Fruit fly (Drosophila melanogaster) whole organism, embryonic: ENCODE measurements around the gene SLC5A11.

Source experiments
- Adf1 ChIP-seq: fragments of 200-800 bp; sonication (Bioruptor generic); IDR thresholded peaks from 2 replicates; pipeline ENCODE4 v1.3.6; 2022; ENCODE audit warnings: missing biosample characterization, missing genetic modification characterization
- Awh ChIP-seq: fragments of 200-800 bp; sonication (Bioruptor generic); IDR thresholded peaks from 2 replicates; pipeline ENCODE4, ENCODE4 v1.3.6; 2022; ENCODE audit warnings: missing biosample characterization, missing genetic modification characterization
- CG10321 ChIP-seq: fragments of 200-800 bp; sonication (Bioruptor generic); IDR thresholded peaks from 2 replicates; pipeline ENCODE4 v1.3.6; 2022; ENCODE audit warnings: missing biosample characterization, missing genetic modification characterization
- CG11560 ChIP-seq: fragments of 200-800 bp; sonication (Bioruptor generic); IDR thresholded peaks from 3 replicates; pipeline ENCODE4 v1.3.6; 2022; ENCODE audit warnings: missing biosample characterization, missing genetic modification characterization
- CG12744 ChIP-seq: fragments of 200-800 bp; sonication (Bioruptor generic); optimal IDR thresholded peaks from 2 replicates; lab custom pipeline; 2016; ENCODE audit warnings: missing biosample characterization, missing genetic modification characterization
- CG12769 ChIP-seq: fragments of 200-800 bp; sonication (Bioruptor generic); optimal IDR thresholded peaks from 2 replicates; lab custom pipeline; 2019; ENCODE audit warnings: missing biosample characterization, mild to moderate bottlenecking, missing genetic modification characterization, moderate library complexity
- CG14860 ChIP-seq: fragments of 200-800 bp; sonication (Bioruptor generic); IDR thresholded peaks from 3 replicates; pipeline ENCODE4 v1.3.6; 2022; ENCODE audit warnings: missing biosample characterization, missing genetic modification characterization; ENCODE audit not compliant: partially characterized antibody
- CG15479 ChIP-seq: fragments of 200-800 bp; sonication (Bioruptor generic); optimal IDR thresholded peaks from 3 replicates; lab custom pipeline; 2019; ENCODE audit warnings: missing biosample characterization, mild to moderate bottlenecking, missing genetic modification characterization, moderate library complexity
- CG17385 ChIP-seq: fragments of 200-800 bp; sonication (Bioruptor generic); optimal IDR thresholded peaks from 3 replicates; lab custom pipeline; 2018; ENCODE audit warnings: missing biosample characterization, mild to moderate bottlenecking, missing genetic modification characterization
- CG18262 ChIP-seq: fragments of 200-800 bp; optimal IDR thresholded peaks from 3 replicates; lab custom pipeline; 2019; ENCODE audit warnings: missing biosample characterization, mild to moderate bottlenecking, missing genetic modification characterization, moderate library complexity
- CG2120 ChIP-seq: fragments of 200-800 bp; sonication (Bioruptor generic); optimal IDR thresholded peaks from 3 replicates; lab custom pipeline; 2016; ENCODE audit warnings: missing biosample characterization, missing genetic modification characterization
- CG31224 ChIP-seq: fragments of 200-800 bp; sonication (Bioruptor generic); IDR thresholded peaks from 2 replicates; pipeline ENCODE4 v1.3.6; 2022; ENCODE audit warnings: missing biosample characterization, missing genetic modification characterization
- CG32772 ChIP-seq: fragments of 200-800 bp; sonication (Bioruptor generic); IDR thresholded peaks from 2 replicates; pipeline ENCODE4 v1.3.6; 2022; ENCODE audit warnings: missing biosample characterization, missing genetic modification characterization
- CG33213 ChIP-seq: fragments of 200-800 bp; sonication (Bioruptor generic); optimal IDR thresholded peaks from 3 replicates; lab custom pipeline; 2016; ENCODE audit warnings: missing biosample characterization, missing genetic modification characterization
- CG4328 ChIP-seq: fragments of 200-800 bp; sonication (Bioruptor generic); optimal IDR thresholded peaks from 3 replicates; lab custom pipeline; 2017; ENCODE audit warnings: missing biosample characterization, missing genetic modification reagents, missing genetic modification characterization
- CG6175 ChIP-seq: fragments of 200-800 bp; sonication (Bioruptor generic); IDR thresholded peaks from 3 replicates; pipeline ENCODE4 v1.3.6; 2022; ENCODE audit warnings: missing biosample characterization, missing genetic modification characterization
- CG6854 ChIP-seq: fragments of 200-800 bp; sonication (Bioruptor generic); optimal IDR thresholded peaks from 3 replicates; lab custom pipeline; 2017; ENCODE audit warnings: missing biosample characterization, mild to moderate bottlenecking, missing genetic modification characterization
- CG7271 ChIP-seq: fragments of 200-800 bp; sonication (Bioruptor generic); optimal IDR thresholded peaks from 2 replicates; lab custom pipeline; 2018; ENCODE audit warnings: missing biosample characterization, mild to moderate bottlenecking, missing genetic modification characterization, moderate library complexity
- CG7839 ChIP-seq: fragments of 200-800 bp; sonication (Bioruptor generic); optimal IDR thresholded peaks from 3 replicates; lab custom pipeline; 2018; ENCODE audit warnings: missing biosample characterization, mild to moderate bottlenecking, missing genetic modification characterization, moderate library complexity
- CG8924 ChIP-seq: fragments of 200-800 bp; optimal IDR thresholded peaks from 3 replicates; lab custom pipeline; 2019; ENCODE audit warnings: missing biosample characterization, mild to moderate bottlenecking, missing genetic modification characterization, moderate library complexity
- CHES-1-like ChIP-seq: fragments of 200-800 bp; sonication (Bioruptor generic); optimal IDR thresholded peaks from 2 replicates; lab custom pipeline; 2016; ENCODE audit warnings: missing biosample characterization, missing genetic modification characterization
- Deaf1 ChIP-seq: fragments of 200-800 bp; optimal IDR thresholded peaks from 3 replicates; lab custom pipeline; 2019; ENCODE audit warnings: missing biosample characterization, mild to moderate bottlenecking, missing genetic modification characterization, moderate library complexity
- Elba2 ChIP-seq: fragments of 200-800 bp; sonication (Bioruptor generic); optimal IDR thresholded peaks from 3 replicates; lab custom pipeline; 2016; ENCODE audit warnings: missing biosample characterization, missing genetic modification characterization
- Ets65A ChIP-seq: fragments of 200-800 bp; sonication (Bioruptor generic); peaks from one replicate; lab custom pipeline; 2016; ENCODE audit warnings: missing biosample characterization, missing genetic modification characterization
- GATAe ChIP-seq: fragments of 200-800 bp; sonication (Bioruptor generic); conservative IDR thresholded peaks from 2 replicates; pipeline ENCODE4 v1.3.6; 2022; ENCODE audit warnings: missing biosample characterization, missing genetic modification characterization
- HLH3B ChIP-seq: fragments of 200-800 bp; sonication (Bioruptor generic); IDR thresholded peaks from 2 replicates; pipeline ENCODE4 v1.3.6; 2022; ENCODE audit warnings: missing biosample characterization, missing genetic modification characterization
- HLH4C ChIP-seq: fragments of 200-800 bp; sonication (Bioruptor generic); IDR thresholded peaks from 3 replicates; pipeline ENCODE4 v1.3.6; 2022; ENCODE audit warnings: missing biosample characterization, missing genetic modification characterization; ENCODE audit not compliant: partially characterized antibody
- MBD-R2 ChIP-seq: fragments of 200-800 bp; sonication (Bioruptor generic); IDR thresholded peaks from 2 replicates; pipeline ENCODE4 v1.3.6; 2022; ENCODE audit warnings: missing biosample characterization, missing genetic modification characterization
- Mad ChIP-seq: fragments of 200-800 bp; sonication (Bioruptor generic); optimal IDR thresholded peaks from 2 replicates; lab custom pipeline; 2016; ENCODE audit warnings: missing biosample characterization, missing genetic modification characterization
- Max ChIP-seq: fragments of 200-800 bp; sonication (Bioruptor generic); optimal IDR thresholded peaks from 2 replicates; lab custom pipeline; 2016; ENCODE audit warnings: missing biosample characterization, mild to moderate bottlenecking, missing genetic modification characterization
- Med ChIP-seq: fragments of 200-800 bp; sonication (Bioruptor generic); peaks from one replicate; lab custom pipeline; 2016; ENCODE audit warnings: missing biosample characterization, missing genetic modification characterization, mild to moderate bottlenecking, inconsistent platforms, moderate library complexity
- Myb ChIP-seq: fragments of 200-800 bp; sonication (Bioruptor generic); optimal IDR thresholded peaks from 2 replicates; lab custom pipeline; 2016; ENCODE audit warnings: missing biosample characterization, missing genetic modification characterization
- NC2α ChIP-seq: fragments of 200-800 bp; sonication (Bioruptor generic); optimal IDR thresholded peaks from 2 replicates; lab custom pipeline; 2016; ENCODE audit warnings: missing biosample characterization, missing genetic modification characterization
- ab ChIP-seq: fragments of 200-800 bp; sonication (Bioruptor generic); optimal IDR thresholded peaks from 2 replicates; lab custom pipeline; 2016; ENCODE audit warnings: missing biosample characterization, missing genetic modification characterization
- az2 ChIP-seq: fragments of 200-800 bp; sonication (Bioruptor generic); optimal IDR thresholded peaks from 3 replicates; lab custom pipeline; 2016; ENCODE audit warnings: missing biosample characterization, missing genetic modification characterization
- emc ChIP-seq: fragments of 200-800 bp; sonication (Bioruptor generic); optimal IDR thresholded peaks from 2 replicates; lab custom pipeline; 2016; ENCODE audit warnings: missing biosample characterization, missing genetic modification characterization
- grn ChIP-seq: fragments of 200-800 bp; sonication (Bioruptor generic); optimal IDR thresholded peaks from 3 replicates; lab custom pipeline; 2017; ENCODE audit warnings: missing biosample characterization, missing genetic modification characterization
- gsb-n ChIP-seq: fragments of 200-800 bp; sonication (Bioruptor generic); optimal IDR thresholded peaks from 3 replicates; lab custom pipeline; 2018; ENCODE audit warnings: missing biosample characterization, mild to moderate bottlenecking, missing genetic modification characterization
- her ChIP-seq: fragments of 200-800 bp; sonication (Bioruptor generic); optimal IDR thresholded peaks from 2 replicates; lab custom pipeline; 2016; ENCODE audit warnings: missing biosample characterization, missing genetic modification characterization
- lab ChIP-seq: fragments of 200-800 bp; sonication (Bioruptor generic); optimal IDR thresholded peaks from 3 replicates; lab custom pipeline; 2017; ENCODE audit warnings: missing biosample characterization, missing genetic modification characterization, mild to moderate bottlenecking, moderate library complexity, missing genetic modification reagents
- mirr ChIP-seq: fragments of 200-800 bp; sonication (Bioruptor generic); optimal IDR thresholded peaks from 3 replicates; lab custom pipeline; 2018; ENCODE audit warnings: missing biosample characterization, mild to moderate bottlenecking, missing genetic modification characterization
- peb ChIP-seq: fragments of 200-800 bp; sonication (Bioruptor generic); IDR thresholded peaks from 2 replicates; pipeline ENCODE4 v1.3.6; 2022; ENCODE audit warnings: missing biosample characterization, missing genetic modification characterization
- pros ChIP-seq: fragments of 200-800 bp; sonication (Bioruptor generic); optimal IDR thresholded peaks from 3 replicates; lab custom pipeline; 2019; ENCODE audit warnings: missing biosample characterization, mild to moderate bottlenecking, missing genetic modification characterization, moderate library complexity
- sens-2 ChIP-seq: fragments of 200-800 bp; sonication (Bioruptor generic); IDR thresholded peaks from 2 replicates; pipeline ENCODE4 v1.3.6; 2022; ENCODE audit warnings: missing biosample characterization, missing genetic modification characterization
- seq ChIP-seq: fragments of 200-800 bp; sonication (Bioruptor generic); IDR thresholded peaks from 2 replicates; pipeline ENCODE4 v1.3.6; 2022; ENCODE audit warnings: missing biosample characterization, missing genetic modification characterization
- slbo ChIP-seq: fragments of 200-800 bp; sonication (Bioruptor generic); IDR thresholded peaks from 2 replicates; pipeline ENCODE4 v1.3.6; 2022; ENCODE audit warnings: missing biosample characterization, missing genetic modification characterization
- sug ChIP-seq: fragments of 200-800 bp; optimal IDR thresholded peaks from 2 replicates; lab custom pipeline; 2019; ENCODE audit warnings: missing biosample characterization, mild to moderate bottlenecking, missing genetic modification characterization, moderate library complexity
- vfl ChIP-seq: fragments of 200-800 bp; sonication (Bioruptor generic); optimal IDR thresholded peaks from 2 replicates; lab custom pipeline; 2016; ENCODE audit warnings: missing biosample characterization, missing genetic modification characterization
- vvl ChIP-seq: fragments of 200-800 bp; sonication (Bioruptor generic); IDR thresholded peaks from 2 replicates; pipeline ENCODE4 v1.3.6; 2022; ENCODE audit warnings: missing biosample characterization, missing genetic modification characterization
- zfh1 ChIP-seq: fragments of 200-800 bp; sonication (Bioruptor generic); IDR thresholded peaks from 3 replicates; pipeline ENCODE4 v1.3.6; 2022; ENCODE audit warnings: missing biosample characterization, missing genetic modification characterization

Gene SLC5A11

dm6 chr2L:8213987-8214386 lies 9.1 kb upstream of the SLC5A11 start, which contains the start of gene CG8353 (continued):
- TF ChIP-seq grn (GFP tag; lab: Kevin White, UChicago), result peak; percentile 97
- no peak for TF ChIP-seq HLH4C (GFP tag; lab: Robert Waterston, UW)
- TF ChIP-seq seq (GFP tag; lab: Robert Waterston, UW), result 0 out of 2 replicates have a peak, but pooled peaks have one; percentile 30
- no peak for TF ChIP-seq CG31224 (GFP tag; lab: Robert Waterston, UW)
- TF ChIP-seq sug (tag; lab: Kevin White, UChicago), result peak; percentile 32
- TF ChIP-seq pros (GFP tag; lab: Kevin White, UChicago), result peak; percentile 33
- peak; percentile 50 for TF ChIP-seq Med (GFP tag; lab: Kevin White, UChicago)
- TF ChIP-seq HLH3B (GFP tag; lab: Robert Waterston, UW), result no peak
- TF ChIP-seq Ets65A, result peak; percentile 14
- TF ChIP-seq zfh1 (GFP tag; lab: Robert Waterston, UW), result 0 out of 3 replicates have a peak, but pooled peaks have one; percentile 50
- 0 out of 2 replicates have a peak, but pooled peaks have one; percentile 23 for TF ChIP-seq MBD-R2 (GFP tag; lab: Robert Waterston, UW)
- TF ChIP-seq CG14860 (GFP tag; lab: Robert Waterston, UW), result no peak
- no peak for TF ChIP-seq Max (GFP tag; lab: Kevin White, UChicago)
- TF ChIP-seq CG12769 (tag; lab: Kevin White, UChicago), result no peak
- no peak for TF ChIP-seq NC2α (GFP tag; lab: Kevin White, UChicago)
- peak; percentile 54; the same call in 1 of the 2 replicates for TF ChIP-seq GATAe (GFP tag; lab: Robert Waterston, UW)
- peak; percentile 12 for TF ChIP-seq CG2120
- peak; percentile 27 for TF ChIP-seq CG6854 (GFP tag; lab: Kevin White, UChicago)
- TF ChIP-seq CG18262 (tag; lab: Kevin White, UChicago), result no peak
- TF ChIP-seq mirr, result peak; percentile 80
- peak; percentile 83 for TF ChIP-seq Deaf1
- peak; percentile 42; the same call in 1 of the 2 replicates for TF ChIP-seq Adf1 (GFP tag; lab: Robert Waterston, UW)
- no peak for TF ChIP-seq Myb (GFP tag; lab: Kevin White, UChicago)
- no peak for TF ChIP-seq az2 (GFP tag; lab: Kevin White, UChicago)

- TF ChIP-seq sens-2 (GFP tag; lab: Robert Waterston, UW) (peak; percentile 99), CG33213 (GFP tag; lab: Kevin White, UChicago) (peak; percentile 99), CG15479 (GFP tag; lab: Kevin White, UChicago) (peak; percentile 68), peb (GFP tag; lab: Robert Waterston, UW) (peak; percentile 99), emc (GFP tag; lab: Kevin White, UChicago) (peak; percentile 98), lab (peak; percentile 99), slbo (GFP tag; lab: Robert Waterston, UW) (peak; percentile 99), CG32772 (peak; percentile 99), CG8924 (tag; lab: Kevin White, UChicago) (peak; percentile 98), CG11560 (tag; lab: Robert Waterston, UW) (peak; percentile 93), CG7271 (tag; lab: Kevin White, UChicago) (peak; percentile 96), CG10321 (GFP tag; lab: Robert Waterston, UW) (peak; percentile 88), gsb-n (tag; lab: Kevin White, UChicago) (peak; percentile 95), CG12744 (GFP tag; lab: Kevin White, UChicago) (peak; percentile 97), CHES-1-like (GFP tag; lab: Kevin White, UChicago) (peak; percentile 99), Elba2 (peak; percentile 99), GATAe (GFP tag; lab: Robert Waterston, UW) (peak; percentile 98), vfl (peak; percentile 98), Ets65A (peak; percentile 100), CG4328 (GFP tag; lab: Kevin White, UChicago) (peak; percentile 97), ab (GFP tag; lab: Kevin White, UChicago) (peak; percentile 99), CG17385 (peak; percentile 97), Awh (peak; percentile 99), CG7839 (tag; lab: Kevin White, UChicago) (peak; percentile 99), her (peak; percentile 98), CG6175 (GFP tag; lab: Robert Waterston, UW) (peak; percentile 98), vvl (GFP tag; lab: Robert Waterston, UW) (peak; percentile 100), Deaf1 (peak; percentile 84), Mad (GFP tag; lab: Kevin White, UChicago) (peak; percentile 99)
Observed at dm6 chr2L:8212666-8213270, 7.8 kb upstream of the SLC5A11 start, which contains the start of the genes CG8372 and CG8360. TSS of gene CG8372 (minus strand) at chr2L:8212902. TSS of gene CG8360 (plus strand) at chr2L:8212959.
